Fruit fly (Drosophila melanogaster) whole organism, embryonic: ENCODE data around the gene CG18557.

Experiments
- Ada2b ChIP-seq: fragments of 200-800 bp; sonication (Bioruptor generic); IDR thresholded peaks from 2 replicates; pipeline ENCODE4 v1.3.6; 2022; ENCODE audit warnings: missing biosample characterization, missing genetic modification characterization
- C15 ChIP-seq: fragments of 200-800 bp; sonication (Bioruptor generic); IDR thresholded peaks from 3 replicates; pipeline ENCODE4 v1.3.6; 2022; ENCODE audit warnings: missing biosample characterization, missing genetic modification characterization
- CG10267 ChIP-seq: fragments of 200-800 bp; sonication (Bioruptor generic); optimal IDR thresholded peaks from 2 replicates; lab custom pipeline; 2018; ENCODE audit warnings: missing biosample characterization, mild to moderate bottlenecking, missing genetic modification characterization, moderate library complexity
- CG10959 ChIP-seq: fragments of 200-800 bp; sonication (Bioruptor generic); IDR thresholded peaks from 2 replicates; pipeline ENCODE4 v1.3.6; 2022; ENCODE audit warnings: missing biosample characterization, missing genetic modification characterization
- CG12071 ChIP-seq: fragments of 200-800 bp; sonication (Bioruptor generic); optimal IDR thresholded peaks from 3 replicates; lab custom pipeline; 2018; ENCODE audit warnings: missing biosample characterization, mild to moderate bottlenecking, missing genetic modification characterization
- CG12769 ChIP-seq: fragments of 200-800 bp; sonication (Bioruptor generic); optimal IDR thresholded peaks from 2 replicates; lab custom pipeline; 2019; ENCODE audit warnings: missing biosample characterization, mild to moderate bottlenecking, missing genetic modification characterization, moderate library complexity
- CG17328 ChIP-seq: fragments of 200-800 bp; sonication (Bioruptor generic); IDR thresholded peaks from 2 replicates; pipeline ENCODE4 v1.3.6; 2022; ENCODE audit warnings: missing biosample characterization, missing genetic modification characterization
- CG17912 ChIP-seq: fragments of 200-800 bp; sonication (Bioruptor generic); optimal IDR thresholded peaks from 2 replicates; lab custom pipeline; 2018; ENCODE audit warnings: missing biosample characterization, mild to moderate bottlenecking, missing genetic modification characterization
- CG2678 ChIP-seq: fragments of 200-800 bp; sonication (Bioruptor generic); optimal IDR thresholded peaks from 3 replicates; lab custom pipeline; 2019; ENCODE audit warnings: missing biosample characterization, mild to moderate bottlenecking, missing genetic modification characterization, moderate library complexity
- CG2712 ChIP-seq: fragments of 200-800 bp; optimal IDR thresholded peaks from 3 replicates; lab custom pipeline; 2019; ENCODE audit warnings: missing biosample characterization, mild to moderate bottlenecking, missing genetic modification characterization, moderate library complexity
- CG31388 ChIP-seq: fragments of 200-800 bp; sonication (Bioruptor generic); optimal IDR thresholded peaks from 2 replicates; lab custom pipeline; 2016; ENCODE audit warnings: missing biosample characterization, missing genetic modification characterization
- CG3281 ChIP-seq: fragments of 200-800 bp; sonication (Bioruptor generic); optimal IDR thresholded peaks from 3 replicates; lab custom pipeline; 2017; ENCODE audit warnings: missing biosample characterization, mild to moderate bottlenecking, missing genetic modification characterization
- CG33213 ChIP-seq: fragments of 200-800 bp; sonication (Bioruptor generic); optimal IDR thresholded peaks from 3 replicates; lab custom pipeline; 2016; ENCODE audit warnings: missing biosample characterization, missing genetic modification characterization
- CG34376 ChIP-seq: fragments of 200-800 bp; sonication (Bioruptor generic); optimal IDR thresholded peaks from 2 replicates; lab custom pipeline; 2018; ENCODE audit warnings: missing biosample characterization, mild to moderate bottlenecking, missing genetic modification characterization
- CG3726 ChIP-seq: fragments of 200-800 bp; sonication (Bioruptor generic); IDR thresholded peaks from 3 replicates; pipeline ENCODE4, ENCODE4 v1.3.6; 2022; ENCODE audit warnings: missing biosample characterization, missing genetic modification characterization
- CG4617 ChIP-seq: fragments of 200-800 bp; sonication (Bioruptor generic); optimal IDR thresholded peaks from 3 replicates; lab custom pipeline; 2016; ENCODE audit warnings: missing biosample characterization, missing genetic modification characterization, borderline replicate concordance
- CG4820 ChIP-seq: fragments of 200-800 bp; sonication (Bioruptor generic); optimal IDR thresholded peaks from 3 replicates; lab custom pipeline; 2016; ENCODE audit warnings: missing biosample characterization, missing genetic modification characterization
- CG6654 ChIP-seq: fragments of 200-800 bp; sonication (Bioruptor generic); optimal IDR thresholded peaks from 2 replicates; lab custom pipeline; 2017; ENCODE audit warnings: missing biosample characterization, mild to moderate bottlenecking, missing genetic modification characterization
- CG7745 ChIP-seq: fragments of 200-800 bp; sonication (Bioruptor generic); optimal IDR thresholded peaks from 2 replicates; lab custom pipeline; 2018; ENCODE audit warnings: missing biosample characterization, mild to moderate bottlenecking, missing genetic modification characterization, moderate library complexity
- CG8281 ChIP-seq: fragments of 200-800 bp; sonication (Bioruptor generic); optimal IDR thresholded peaks from 2 replicates; lab custom pipeline; 2018; ENCODE audit warnings: missing biosample characterization, mild to moderate bottlenecking, missing genetic modification characterization, moderate library complexity
- CG9876 ChIP-seq: fragments of 200-800 bp; sonication (Bioruptor generic); optimal IDR thresholded peaks from 2 replicates; lab custom pipeline; 2016; ENCODE audit warnings: missing biosample characterization, missing genetic modification characterization
- D19A ChIP-seq: fragments of 200-800 bp; optimal IDR thresholded peaks from 3 replicates; lab custom pipeline; 2019; ENCODE audit warnings: missing biosample characterization, mild to moderate bottlenecking, missing genetic modification characterization, moderate library complexity
- E2f1 ChIP-seq: fragments of 200-800 bp; sonication (Bioruptor generic); IDR thresholded peaks from 2 replicates; pipeline ENCODE4 v1.3.6; 2022; ENCODE audit warnings: missing biosample characterization, missing genetic modification characterization
- ERR ChIP-seq: fragments of 200-800 bp; sonication (Bioruptor generic); optimal IDR thresholded peaks from 2 replicates; lab custom pipeline; 2016; ENCODE audit warnings: missing biosample characterization, missing genetic modification characterization
- GATAe ChIP-seq: fragments of 200-800 bp; sonication (Bioruptor generic); conservative IDR thresholded peaks from 2 replicates; pipeline ENCODE4 v1.3.6; 2022; ENCODE audit warnings: missing biosample characterization, missing genetic modification characterization
- HHEX ChIP-seq: fragments of 200-800 bp; sonication (Bioruptor generic); optimal IDR thresholded peaks from 3 replicates; lab custom pipeline; 2017; ENCODE audit warnings: missing biosample characterization, mild to moderate bottlenecking, missing genetic modification characterization, missing genetic modification reagents
- Hand ChIP-seq: fragments of 200-800 bp; sonication (Bioruptor generic); optimal IDR thresholded peaks from 2 replicates; lab custom pipeline; 2017; ENCODE audit warnings: mild to moderate bottlenecking, missing biosample characterization, missing genetic modification reagents, missing genetic modification characterization
- Meics ChIP-seq: fragments of 200-800 bp; sonication (Bioruptor generic); optimal IDR thresholded peaks from 2 replicates; lab custom pipeline; 2017; ENCODE audit warnings: missing biosample characterization, mild to moderate bottlenecking, missing genetic modification characterization
- Nf-YB ChIP-seq: fragments of 200-800 bp; sonication (Bioruptor generic); optimal IDR thresholded peaks from 3 replicates; lab custom pipeline; 2019; ENCODE audit warnings: missing biosample characterization, mild to moderate bottlenecking, missing genetic modification characterization, moderate library complexity
- Sin3A ChIP-seq: fragments of >200 bp; optimal IDR thresholded peaks from 2 replicates; lab custom pipeline; 2018
- Sry-δ ChIP-seq: fragments of 200-800 bp; sonication (Bioruptor generic); optimal IDR thresholded peaks from 2 replicates; lab custom pipeline; 2016; ENCODE audit warnings: missing biosample characterization, missing genetic modification characterization
- Ssrp ChIP-seq: fragments of 200-800 bp; sonication (Bioruptor generic); optimal IDR thresholded peaks from 2 replicates; lab custom pipeline; 2018; ENCODE audit warnings: missing biosample characterization, mild to moderate bottlenecking, missing genetic modification characterization, moderate library complexity
- al ChIP-seq: fragments of 200-800 bp; sonication (Bioruptor generic); IDR thresholded peaks from 2 replicates; pipeline ENCODE4 v1.3.6; 2022; ENCODE audit warnings: missing biosample characterization, missing genetic modification characterization
- chn ChIP-seq: fragments of 200-800 bp; sonication (Bioruptor generic); optimal IDR thresholded peaks from 2 replicates; lab custom pipeline; 2016; ENCODE audit warnings: missing biosample characterization, missing genetic modification characterization
- crol ChIP-seq: fragments of 200-800 bp; sonication (Bioruptor generic); IDR thresholded peaks from 2 replicates; pipeline ENCODE4 v1.3.6; 2022; ENCODE audit warnings: missing biosample characterization, missing genetic modification characterization
- ewg ChIP-seq: fragments of 200-800 bp; sonication (Bioruptor generic); optimal IDR thresholded peaks from 3 replicates; lab custom pipeline; 2017; ENCODE audit warnings: mild to moderate bottlenecking, missing biosample characterization, missing genetic modification reagents, missing genetic modification characterization
- fd96Cb ChIP-seq: fragments of 200-800 bp; sonication (Bioruptor generic); optimal IDR thresholded peaks from 2 replicates; lab custom pipeline; 2018; ENCODE audit warnings: missing biosample characterization, mild to moderate bottlenecking, missing genetic modification characterization, moderate library complexity
- gcm ChIP-seq: fragments of 200-800 bp; sonication (Bioruptor generic); optimal IDR thresholded peaks from 2 replicates; lab custom pipeline; 2019; ENCODE audit warnings: missing biosample characterization, mild to moderate bottlenecking, missing genetic modification characterization, moderate library complexity
- gem ChIP-seq: fragments of 200-800 bp; sonication (Bioruptor generic); optimal IDR thresholded peaks from 2 replicates; lab custom pipeline; 2019; ENCODE audit warnings: missing biosample characterization, mild to moderate bottlenecking, missing genetic modification characterization, moderate library complexity
- gro ChIP-seq: fragments of 200-800 bp; sonication (Bioruptor generic); optimal IDR thresholded peaks from 2 replicates; lab custom pipeline; 2016; ENCODE audit warnings: missing biosample characterization, missing genetic modification characterization
- ham ChIP-seq: fragments of 200-800 bp; sonication (Bioruptor generic); IDR thresholded peaks from 2 replicates; pipeline ENCODE4 v1.3.6; 2022; ENCODE audit warnings: missing biosample characterization, missing genetic modification characterization
- hb ChIP-seq: fragments of 200-800 bp; sonication (Bioruptor generic); IDR thresholded peaks from 3 replicates; pipeline ENCODE4 v1.3.6; 2022; ENCODE audit warnings: missing biosample characterization, missing genetic modification characterization; ENCODE audit not compliant: partially characterized antibody
- ind ChIP-seq: fragments of 200-800 bp; sonication (Bioruptor generic); optimal IDR thresholded peaks from 3 replicates; lab custom pipeline; 2016; ENCODE audit warnings: missing biosample characterization, missing genetic modification characterization
- kay ChIP-seq: fragments of 200-800 bp; sonication (Bioruptor generic); optimal IDR thresholded peaks from 2 replicates; lab custom pipeline; 2016; ENCODE audit warnings: missing biosample characterization, missing genetic modification characterization
- klu ChIP-seq: fragments of 200-800 bp; sonication (Bioruptor generic); IDR thresholded peaks from 2 replicates; pipeline ENCODE4 v1.3.6; 2022; ENCODE audit warnings: missing biosample characterization, missing genetic modification characterization
- org-1 ChIP-seq: fragments of 200-800 bp; sonication (Bioruptor generic); optimal IDR thresholded peaks from 2 replicates; lab custom pipeline; 2017; ENCODE audit warnings: missing biosample characterization, missing genetic modification characterization
- peb ChIP-seq: fragments of 200-800 bp; sonication (Bioruptor generic); IDR thresholded peaks from 2 replicates; pipeline ENCODE4 v1.3.6; 2022; ENCODE audit warnings: missing biosample characterization, missing genetic modification characterization
- schlank ChIP-seq: fragments of 200-800 bp; sonication (Bioruptor generic); optimal IDR thresholded peaks from 2 replicates; lab custom pipeline; 2018; ENCODE audit warnings: missing biosample characterization, mild to moderate bottlenecking, missing genetic modification characterization
- sim ChIP-seq: fragments of 200-800 bp; sonication (Bioruptor generic); IDR thresholded peaks from 2 replicates; pipeline ENCODE4 v1.3.6; 2022; ENCODE audit warnings: missing biosample characterization, missing genetic modification characterization
- slbo ChIP-seq: fragments of 200-800 bp; sonication (Bioruptor generic); IDR thresholded peaks from 2 replicates; pipeline ENCODE4 v1.3.6; 2022; ENCODE audit warnings: missing biosample characterization, missing genetic modification characterization
- toy ChIP-seq: fragments of 200-800 bp; sonication (Bioruptor generic); IDR thresholded peaks from 2 replicates; pipeline ENCODE4 v1.3.6; 2022; ENCODE audit warnings: missing biosample characterization, missing genetic modification characterization

Gene CG18557

DNA sequence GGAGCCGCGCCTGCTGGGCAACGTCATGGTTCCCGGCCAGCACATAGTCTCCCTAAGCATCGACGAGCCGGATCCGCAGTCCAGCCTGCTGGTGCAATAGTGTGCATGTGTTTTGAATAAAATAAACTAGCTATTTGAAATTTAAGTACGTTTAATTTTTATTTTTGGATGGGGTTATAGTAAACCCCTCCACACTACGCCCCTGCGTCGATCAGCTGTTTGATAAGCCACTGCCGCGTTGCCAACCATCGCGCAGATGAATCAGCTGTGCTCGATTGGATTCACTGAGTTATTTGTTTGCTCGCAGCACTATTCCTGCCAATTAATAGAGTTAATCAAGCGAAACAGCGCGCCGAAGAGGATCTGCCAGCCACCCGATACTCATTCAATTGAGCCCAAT is 33.3 kb upstream of the CG18557 start, which contains the start of gene RabGGTb (continued):
- TF ChIP-seq ERR (GFP tag; lab: Kevin White, UChicago) (peak; percentile 15), C15 (GFP tag; lab: Robert Waterston, UW) (no peak), Ada2b (GFP tag; lab: Robert Waterston, UW) (peak; percentile 67), crol (GFP tag; lab: Robert Waterston, UW) (0 out of 2 replicates have a peak, but pooled peaks have one; percentile 28), D19A (tag; lab: Kevin White, UChicago) (no peak), ind (GFP tag; lab: Kevin White, UChicago) (peak; percentile 38), Meics (GFP tag; lab: Kevin White, UChicago) (peak; percentile 66), CG31388 (GFP tag; lab: Kevin White, UChicago) (no peak), E2f1 (GFP tag; lab: Robert Waterston, UW) (peak; percentile 63), gem (tag; lab: Kevin White, UChicago) (peak; percentile 51), CG12769 (tag; lab: Kevin White, UChicago) (peak; percentile 73), CG4617 (GFP tag; lab: Kevin White, UChicago) (no peak), CG6654 (GFP tag; lab: Kevin White, UChicago) (no peak), sim (GFP tag; lab: Robert Waterston, UW) (no peak), chn (GFP tag; lab: Kevin White, UChicago) (peak; percentile 28), Nf-YB (no peak), CG17328 (GFP tag; lab: Robert Waterston, UW) (peak; percentile 69), CG2712 (tag; lab: Kevin White, UChicago) (peak; percentile 50), CG34376 (peak; percentile 46), Ssrp (tag; lab: Kevin White, UChicago) (peak; percentile 42), CG4820 (GFP tag; lab: Kevin White, UChicago) (peak; percentile 23), klu (GFP tag; lab: Robert Waterston, UW) (peak; percentile 33; the same call in 1 of the 2 replicates), gro (GFP tag; lab: Kevin White, UChicago) (peak; percentile 40), Sin3A (lab: Kevin White, UChicago) (peak; percentile 28), Hand (GFP tag; lab: Kevin White, UChicago) (peak; percentile 41), CG3726 (0 out of 3 replicates have a peak, but pooled peaks have one; percentile 36), CG2678 (tag; lab: Kevin White, UChicago) (peak; percentile 61), schlank (tag; lab: Kevin White, UChicago) (peak; percentile 6), kay (GFP tag; lab: Kevin White, UChicago) (peak; percentile 77), CG33213 (peak; percentile 26), Sry-δ (peak; percentile 4), peb (GFP tag; lab: Robert Waterston, UW) (peak; percentile 37; the same call in 1 of the 2 replicates), CG10959 (GFP tag; lab: Robert Waterston, UW) (0 out of 2 replicates have a peak, but pooled peaks have one; percentile 41), hb (no peak), CG3281 (GFP tag; lab: Kevin White, UChicago) (peak; percentile 45), CG10267 (peak; percentile 41), slbo (GFP tag; lab: Robert Waterston, UW) (peak; percentile 86), CG7745 (no peak), al (GFP tag; lab: Robert Waterston, UW) (peak; percentile 59), GATAe (GFP tag; lab: Robert Waterston, UW) (peak; percentile 75), HHEX (GFP tag; lab: Kevin White, UChicago) (peak; percentile 41), fd96Cb (tag; lab: Kevin White, UChicago) (peak; percentile 11), ewg (GFP tag; lab: Kevin White, UChicago) (peak; percentile 5), toy (GFP tag; lab: Robert Waterston, UW) (no peak), CG12071 (GFP tag; lab: Kevin White, UChicago) (peak; percentile 26), gcm (GFP tag; lab: Kevin White, UChicago) (peak; percentile 35), CG9876 (GFP tag; lab: Kevin White, UChicago) (no peak), CG17912 (GFP tag; lab: Kevin White, UChicago) (no peak), CG8281 (no peak), ham (GFP tag; lab: Robert Waterston, UW) (0 out of 2 replicates have a peak, but pooled peaks have one; percentile 44), org-1 (GFP tag; lab: Kevin White, UChicago) (peak; percentile 26)
